Fruit fly (Drosophila melanogaster) whole organism, adult: ENCODE results near the gene Nadsyn.

Experiments used
- CG11617 ChIP-seq: fragments of 200-800 bp; sonication (Bioruptor generic); optimal IDR thresholded peaks from 2 replicates; lab custom pipeline; 2017; ENCODE audit warnings: mild to moderate bottlenecking, missing biosample characterization, missing genetic modification reagents, missing genetic modification characterization
- CG12768 ChIP-seq: fragments of 200-800 bp; sonication (Bioruptor generic); optimal IDR thresholded peaks from 2 replicates; lab custom pipeline; 2017; ENCODE audit warnings: missing biosample characterization, missing genetic modification characterization, mild to moderate bottlenecking, moderate library complexity, missing genetic modification reagents
- CG14711 ChIP-seq: fragments of 200-800 bp; sonication (Bioruptor generic); optimal IDR thresholded peaks from 2 replicates; lab custom pipeline; 2018; ENCODE audit warnings: missing biosample characterization, mild to moderate bottlenecking, missing genetic modification characterization, moderate library complexity
- CG1620 ChIP-seq: fragments of 200-800 bp; sonication (Bioruptor generic); optimal IDR thresholded peaks from 2 replicates; lab custom pipeline; 2016; ENCODE audit warnings: missing biosample characterization, missing genetic modification characterization
- CG33017 ChIP-seq: fragments of 200-800 bp; sonication (Bioruptor generic); optimal IDR thresholded peaks from 2 replicates; lab custom pipeline; 2018; ENCODE audit warnings: missing biosample characterization, mild to moderate bottlenecking, missing genetic modification characterization, moderate library complexity
- CG5204 ChIP-seq: fragments of 200-800 bp; sonication (Bioruptor generic); optimal IDR thresholded peaks from 2 replicates; lab custom pipeline; 2016; ENCODE audit warnings: missing biosample characterization, missing genetic modification characterization
- CG7045 ChIP-seq: fragments of 200-800 bp; sonication (Bioruptor generic); optimal IDR thresholded peaks from 2 replicates; lab custom pipeline; 2017; ENCODE audit warnings: missing biosample characterization, mild to moderate bottlenecking, missing genetic modification characterization
- CG7101 ChIP-seq: fragments of 200-800 bp; sonication (Bioruptor generic); optimal IDR thresholded peaks from 2 replicates; lab custom pipeline; 2018; ENCODE audit warnings: missing biosample characterization, mild to moderate bottlenecking, missing genetic modification characterization, moderate library complexity
- Clk ChIP-seq: fragments of 200-800 bp; sonication (Bioruptor generic); optimal IDR thresholded peaks from 2 replicates; lab custom pipeline; 2017; ENCODE audit warnings: missing biosample characterization, missing genetic modification characterization
- Crg-1 ChIP-seq: fragments of 200-800 bp; sonication (Bioruptor generic); optimal IDR thresholded peaks from 2 replicates; lab custom pipeline; 2016; ENCODE audit warnings: missing biosample characterization, missing genetic modification characterization
- Hr96 ChIP-seq: fragments of 200-800 bp; sonication (Bioruptor generic); optimal IDR thresholded peaks from 2 replicates; lab custom pipeline; 2016; ENCODE audit warnings: missing biosample characterization, missing genetic modification characterization
- Mnt ChIP-seq: fragments of 200-800 bp; sonication (Bioruptor generic); optimal IDR thresholded peaks from 2 replicates; lab custom pipeline; 2016; ENCODE audit warnings: missing biosample characterization, mild to moderate bottlenecking, missing genetic modification characterization
- bab1 ChIP-seq: fragments of 200-800 bp; sonication (Bioruptor generic); optimal IDR thresholded peaks from 3 replicates; lab custom pipeline; 2019; ENCODE audit warnings: missing biosample characterization, mild to moderate bottlenecking, missing genetic modification characterization, moderate library complexity
- cic ChIP-seq: fragments of 200-800 bp; sonication (Bioruptor generic); optimal IDR thresholded peaks from 2 replicates; lab custom pipeline; 2017; ENCODE audit warnings: missing biosample characterization, mild to moderate bottlenecking, missing genetic modification characterization, moderate library complexity
- cnc ChIP-seq, 2 experiments: fragments of >200 bp; optimal IDR thresholded peaks; 2 replicates each; lab custom pipeline; 2017
- kay ChIP-seq: fragments of 200-800 bp; sonication (Bioruptor generic); peaks from one replicate; lab custom pipeline; 2016; ENCODE audit warnings: missing biosample characterization, missing genetic modification characterization, borderline replicate concordance
- ovo ChIP-seq: fragments of 200-800 bp; sonication (Bioruptor generic); optimal IDR thresholded peaks from 2 replicates; lab custom pipeline; 2016; ENCODE audit warnings: missing biosample characterization, missing genetic modification characterization
- pad ChIP-seq: fragments of 200-800 bp; sonication (Bioruptor generic); optimal IDR thresholded peaks from 3 replicates; lab custom pipeline; 2017; ENCODE audit warnings: missing biosample characterization, missing genetic modification characterization, mild to moderate bottlenecking, moderate library complexity, missing genetic modification reagents
- tj ChIP-seq: fragments of 200-800 bp; sonication (Bioruptor generic); optimal IDR thresholded peaks from 3 replicates; lab custom pipeline; 2017; ENCODE audit warnings: missing biosample characterization, mild to moderate bottlenecking, missing genetic modification characterization, moderate library complexity
- toe ChIP-seq: fragments of 200-800 bp; sonication (Bioruptor generic); optimal IDR thresholded peaks from 2 replicates; lab custom pipeline; 2016; ENCODE audit warnings: missing biosample characterization, missing genetic modification characterization

Gene Nadsyn

DNA sequence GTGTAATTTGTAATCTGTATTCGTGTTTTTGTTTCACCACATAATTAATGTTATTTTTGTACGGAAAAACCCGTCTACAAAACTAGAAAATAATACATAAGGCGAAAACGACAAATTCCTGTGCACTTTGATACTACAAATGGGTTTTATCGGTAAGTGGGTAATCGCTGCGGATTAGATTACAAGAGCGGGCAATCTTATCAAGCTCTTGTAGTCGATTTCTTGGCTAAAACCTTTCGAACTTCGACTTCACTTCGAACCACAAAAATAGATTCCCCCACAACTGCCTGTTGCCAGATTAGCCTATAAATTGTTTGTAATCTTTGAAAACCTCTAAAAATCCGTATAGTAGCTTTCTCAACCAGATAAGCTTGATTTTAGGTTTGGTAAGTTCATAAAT, 22.9 kb upstream of the Nadsyn start:
- TF ChIP-seq CG7101 (tag; lab: Kevin White, UChicago) (no peak), CG5204 (GFP tag; lab: Kevin White, UChicago) (no peak), cic (GFP tag; lab: Kevin White, UChicago) (no peak), kay (GFP tag; lab: Kevin White, UChicago) (no peak), bab1 (no peak), tj (GFP tag; lab: Kevin White, UChicago) (no peak), cnc (optimal IDR thresholded peaks at IDR 0.05; lab: Kevin White, UChicago) (no peak), Clk (GFP tag; lab: Kevin White, UChicago) (no peak), CG14711 (tag; lab: Kevin White, UChicago) (no peak), Mnt (GFP tag; lab: Kevin White, UChicago) (no peak), CG7045 (GFP tag; lab: Kevin White, UChicago) (no peak)

DNA sequence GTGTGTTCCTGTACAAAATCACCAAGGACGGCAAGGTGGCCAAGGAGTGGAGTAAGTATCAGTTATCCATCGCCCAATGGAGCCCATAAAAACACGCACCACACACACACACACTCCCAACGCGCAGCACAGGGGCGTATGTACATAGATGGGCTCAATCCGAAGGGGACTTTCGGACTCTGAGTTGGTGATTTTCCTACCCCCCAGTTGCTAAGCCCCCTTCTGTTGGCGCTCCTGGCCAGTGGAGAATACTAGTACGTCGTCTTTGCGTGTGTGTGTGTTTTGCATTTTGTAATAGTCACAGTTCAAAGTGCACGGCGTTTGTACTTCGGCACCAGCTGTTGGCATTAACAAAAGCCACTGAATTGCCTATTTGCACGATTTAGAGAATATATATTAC, 22.0 kb upstream of the Nadsyn start:
- TF ChIP-seq Mnt (GFP tag; lab: Kevin White, UChicago) (peak; percentile 71), CG12768 (peak; percentile 95), CG7045 (GFP tag; lab: Kevin White, UChicago) (peak; percentile 77), CG7101 (tag; lab: Kevin White, UChicago) (peak; percentile 78), CG5204 (GFP tag; lab: Kevin White, UChicago) (peak; percentile 78), cnc (optimal IDR thresholded peaks at IDR 0.05; lab: Kevin White, UChicago) (no peak), toe (GFP tag; lab: Kevin White, UChicago) (peak; percentile 72), CG1620 (peak; percentile 75), bab1 (peak; percentile 29), pad (GFP tag; lab: Kevin White, UChicago) (no peak), kay (GFP tag; lab: Kevin White, UChicago) (peak; percentile 96), Clk (GFP tag; lab: Kevin White, UChicago) (peak; percentile 82), ovo (GFP tag; lab: Kevin White, UChicago) (no peak), Crg-1 (GFP tag; lab: Kevin White, UChicago) (peak; percentile 42), cic (GFP tag; lab: Kevin White, UChicago) (peak; percentile 2), CG14711 (tag; lab: Kevin White, UChicago) (peak; percentile 48), tj (GFP tag; lab: Kevin White, UChicago) (peak; percentile 52), Hr96 (GFP tag; lab: Kevin White, UChicago) (peak; percentile 89), CG33017 (tag; lab: Kevin White, UChicago) (peak; percentile 67), CG11617 (GFP tag; lab: Kevin White, UChicago) (peak; percentile 54)

DNA sequence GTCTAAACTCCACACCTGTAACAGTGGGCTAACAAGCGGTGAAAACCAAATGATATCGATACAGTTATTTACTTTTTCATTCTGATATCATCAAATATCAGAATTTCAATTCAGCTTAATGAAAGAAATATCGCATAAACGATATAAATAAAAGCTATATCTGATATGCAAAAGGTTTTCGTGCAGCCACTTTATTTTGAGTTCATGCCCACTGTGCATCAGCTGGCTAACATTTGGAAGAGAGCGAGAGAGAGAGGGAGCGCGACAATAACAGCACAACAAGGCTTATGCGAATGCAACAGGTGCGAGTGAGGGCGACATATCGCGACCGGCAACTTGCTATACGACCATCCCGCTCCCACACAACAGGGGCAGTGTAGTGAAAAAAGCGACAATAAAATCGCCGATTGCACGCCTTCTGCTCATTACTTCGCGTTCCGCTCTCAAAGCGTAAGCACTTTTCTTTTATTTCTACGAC, 21.4 kb upstream of the Nadsyn start, which contains the start of gene CG11151:
CG11151 (plus strand) TSS at position 334 of the 478 bp plus-strand sequence.
- peak; percentile 94 for TF ChIP-seq Crg-1 (GFP tag; lab: Kevin White, UChicago)
- TF ChIP-seq CG7101 (tag; lab: Kevin White, UChicago): peak; percentile 98
- TF ChIP-seq bab1: peak; percentile 97
- peak; percentile 90 for TF ChIP-seq ovo (GFP tag; lab: Kevin White, UChicago)
- peak; percentile 99 for TF ChIP-seq pad (GFP tag; lab: Kevin White, UChicago)
- TF ChIP-seq CG14711 (tag; lab: Kevin White, UChicago): peak; percentile 94
- peak; percentile 92 for TF ChIP-seq CG12768
- no peak for TF ChIP-seq Hr96 (GFP tag; lab: Kevin White, UChicago)
- TF ChIP-seq tj (GFP tag; lab: Kevin White, UChicago): peak; percentile 84
- TF ChIP-seq toe (GFP tag; lab: Kevin White, UChicago): peak; percentile 88
- peak; percentile 93 for TF ChIP-seq CG33017 (tag; lab: Kevin White, UChicago)
- TF ChIP-seq Clk (GFP tag; lab: Kevin White, UChicago): peak; percentile 73
- peak; percentile 88 for TF ChIP-seq CG5204 (GFP tag; lab: Kevin White, UChicago)
- peak; percentile 95 for TF ChIP-seq CG11617 (GFP tag; lab: Kevin White, UChicago)
- TF ChIP-seq CG7045 (GFP tag; lab: Kevin White, UChicago): peak; percentile 85
- TF ChIP-seq CG1620: peak; percentile 87
- TF ChIP-seq kay (GFP tag; lab: Kevin White, UChicago): peak; percentile 75
- TF ChIP-seq cic (GFP tag; lab: Kevin White, UChicago): peak; percentile 59
- peak; percentile 87 for TF ChIP-seq Mnt (GFP tag; lab: Kevin White, UChicago)
- no peak for TF ChIP-seq cnc (optimal IDR thresholded peaks at IDR 0.05; lab: Kevin White, UChicago)

DNA sequence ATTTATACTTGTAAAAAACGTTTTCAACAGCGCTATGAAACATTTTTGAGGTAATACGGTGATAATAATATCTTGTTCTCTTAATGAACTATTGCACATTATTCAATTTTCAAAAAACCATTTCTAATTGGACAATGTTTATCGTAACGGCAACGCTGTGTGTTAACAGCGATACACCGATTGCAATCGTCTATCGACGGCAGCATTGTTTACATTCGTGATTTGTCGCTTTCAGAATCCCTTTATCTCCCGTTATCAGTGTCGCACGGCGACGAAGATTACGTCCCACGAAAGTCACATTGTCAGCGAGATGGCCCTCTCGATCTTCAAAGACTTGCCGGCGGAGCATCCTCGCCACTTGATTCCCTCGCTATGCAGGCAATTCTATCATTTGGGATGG, 19.9 kb upstream of the Nadsyn start, which contains the start of gene CG11134:
CG11134 (plus strand) TSS at position 4 of the 400 bp plus-strand sequence.
- TF ChIP-seq CG11617 (GFP tag; lab: Kevin White, UChicago): no peak
- no peak for TF ChIP-seq Mnt (GFP tag; lab: Kevin White, UChicago)
- TF ChIP-seq Crg-1 (GFP tag; lab: Kevin White, UChicago): no peak
- no peak for TF ChIP-seq CG7045 (GFP tag; lab: Kevin White, UChicago)
- no peak for TF ChIP-seq ovo (GFP tag; lab: Kevin White, UChicago)
- TF ChIP-seq cic (GFP tag; lab: Kevin White, UChicago): peak; percentile 5
- no peak for TF ChIP-seq toe (GFP tag; lab: Kevin White, UChicago)
- TF ChIP-seq CG33017 (tag; lab: Kevin White, UChicago): no peak
- peak; percentile 16 for TF ChIP-seq bab1
- no peak for TF ChIP-seq kay (GFP tag; lab: Kevin White, UChicago)
- no peak for TF ChIP-seq CG1620
- no peak for TF ChIP-seq Hr96 (GFP tag; lab: Kevin White, UChicago)

DNA sequence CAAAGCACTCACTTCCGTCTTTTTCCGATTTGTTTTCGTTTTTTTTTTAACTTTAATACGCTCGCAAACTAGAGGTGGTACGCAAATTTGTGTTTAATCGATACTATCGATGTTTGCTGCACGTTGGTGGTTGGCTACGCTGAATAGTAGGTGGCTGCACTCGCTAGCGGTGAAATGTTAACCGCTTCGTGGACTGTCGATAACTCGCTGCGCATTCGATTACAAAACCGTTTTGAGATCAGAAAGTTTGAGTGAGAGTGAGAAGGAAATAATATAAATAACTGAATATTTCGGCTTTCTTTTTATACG, 18.0 kb upstream of the Nadsyn start, which contains the start of gene g:
g (minus strand) TSS at position 105 of the 309 bp plus-strand sequence.
- no peak for TF ChIP-seq CG7045 (GFP tag; lab: Kevin White, UChicago)
- TF ChIP-seq Clk (GFP tag; lab: Kevin White, UChicago): no peak
- TF ChIP-seq bab1: peak; percentile 18
- TF ChIP-seq tj (GFP tag; lab: Kevin White, UChicago): no peak
- TF ChIP-seq Mnt (GFP tag; lab: Kevin White, UChicago): peak; percentile 38
- TF ChIP-seq toe (GFP tag; lab: Kevin White, UChicago): no peak
- peak; percentile 1 for TF ChIP-seq CG14711 (tag; lab: Kevin White, UChicago)
- no peak for TF ChIP-seq cic (GFP tag; lab: Kevin White, UChicago)
- peak; percentile 29 for TF ChIP-seq ovo (GFP tag; lab: Kevin White, UChicago)
- TF ChIP-seq CG11617 (GFP tag; lab: Kevin White, UChicago): peak; percentile 40
- TF ChIP-seq CG1620: no peak
